Worm (Caenorhabditis elegans): ENCODE data around the gene mam-3.

mam-3 gene

ce11 chrIV:13386043-13386442 is 59.1 kb downstream of the mam-3 start, which contains the start of the genes Y62E10A.20, Y62E10A.23 and mdt-9 (continued):
- TF ChIP-seq ceh-58 (GFP tag; IDR thresholded peaks at IDR 0.05) (no peak), dox-1 (GFP tag; IDR thresholded peaks at IDR 0.05) (peak; percentile 59), fkh-3 (tag; optimal IDR thresholded peaks at IDR 0.05) (no peak), dpff-1 (tag; optimal IDR thresholded peaks at IDR 0.05) (no peak), F57A8.1 (GFP tag; optimal IDR thresholded peaks at IDR 0.05) (no peak), Y67H2A.10 (GFP tag; conservative IDR thresholded peaks at IDR 0.05) (no peak), rpc-1 (optimal IDR thresholded peaks at IDR 0.05) (peak; percentile 39), rpc-1 (tag; optimal IDR thresholded peaks at IDR 0.05) (no peak), efl-1 (GFP tag; optimal IDR thresholded peaks at IDR 0.05) (peak; percentile 38), ccch-3 (GFP tag; optimal IDR thresholded peaks at IDR 0.05) (no peak), F10E7.11 (tag; optimal IDR thresholded peaks at IDR 0.05) (no peak), F23B12.7 (tag; optimal IDR thresholded peaks at IDR 0.05; ENCODE audit: insufficient read depth) (peak; percentile 41), atf-7 (tag; optimal IDR thresholded peaks at IDR 0.05) (no peak), egrh-3 (GFP tag; IDR thresholded peaks at IDR 0.05) (no peak), gei-17 (GFP tag; optimal IDR thresholded peaks at IDR 0.05) (no peak), repo-1 (tag; optimal IDR thresholded peaks at IDR 0.05) (no peak), mcd-1 (GFP tag; IDR thresholded peaks at IDR 0.05) (peak; percentile 91), snpc-1.3 (tag; optimal IDR thresholded peaks at IDR 0.05; ENCODE audit: insufficient read depth) (peak; percentile 45), F57C9.4 (tag; optimal IDR thresholded peaks at IDR 0.05) (no peak), egl-18 (GFP tag; IDR thresholded peaks at IDR 0.05) (no peak), attf-6 (GFP tag; IDR thresholded peaks at IDR 0.05) (peak; percentile 46; the same call in 1 of the 2 replicates), D2030.7 (GFP tag; IDR thresholded peaks at IDR 0.05) (peak; percentile 40), F39B2.1 (GFP tag; IDR thresholded peaks at IDR 0.05) (no peak), ztf-3 (GFP tag; optimal IDR thresholded peaks at IDR 0.05) (no peak), nhr-90 (tag; optimal IDR thresholded peaks at IDR 0.05) (no peak), lsl-1 (GFP tag; optimal IDR thresholded peaks at IDR 0.05) (peak; percentile 41), let-526 (GFP tag; IDR thresholded peaks at IDR 0.05) (no peak), tbx-9 (tag; optimal IDR thresholded peaks at IDR 0.05; ENCODE audit: borderline replicate concordance) (no peak), rec-8 (tag; optimal IDR thresholded peaks at IDR 0.05) (no peak), F55B11.4 (tag; optimal IDR thresholded peaks at IDR 0.05; ENCODE audit: borderline replicate concordance, insufficient read depth) (no peak), Y56A3A.18 (GFP tag; IDR thresholded peaks at IDR 0.05) (no peak), die-1 (tag; optimal IDR thresholded peaks at IDR 0.05) (no peak), F49E8.2 (tag; optimal IDR thresholded peaks at IDR 0.05; ENCODE audit: insufficient read depth) (peak; percentile 69), ztf-28 (GFP tag; IDR thresholded peaks at IDR 0.05) (no peak), unc-130 (GFP tag; optimal IDR thresholded peaks at IDR 0.05) (peak; percentile 50), T07F8.4 (tag; optimal IDR thresholded peaks at IDR 0.05) (no peak), hrde-1 (tag; optimal IDR thresholded peaks at IDR 0.05; ENCODE audit: borderline replicate concordance) (no peak), lin-54 (GFP tag; optimal IDR thresholded peaks at IDR 0.05) (peak; percentile 29), aptf-3 (GFP tag; IDR thresholded peaks at IDR 0.05) (no peak), C17E4.6 (GFP tag; IDR thresholded peaks at IDR 0.05) (no peak), F22D6.2 (tag; optimal IDR thresholded peaks at IDR 0.05) (no peak), zim-3 (tag; optimal IDR thresholded peaks at IDR 0.05) (no peak), madf-6 (GFP tag; IDR thresholded peaks at IDR 0.05) (peak; percentile 51; the same call in 1 of the 2 replicates), nfya-1 (tag; optimal IDR thresholded peaks at IDR 0.05; ENCODE audit: borderline replicate concordance, insufficient read depth) (no peak), B0261.1 (tag; optimal IDR thresholded peaks at IDR 0.05) (no peak), ztf-26 (tag; optimal IDR thresholded peaks at IDR 0.05) (no peak), nhr-80 (tag; optimal IDR thresholded peaks at IDR 0.05) (no peak), F33H1.4 (GFP tag; IDR thresholded peaks at IDR 0.05) (peak; percentile 46), C06A6.2 (GFP tag; conservative IDR thresholded peaks at IDR 0.05) (no peak)

Measured in whole organism, young adult.